Worm (Caenorhabditis elegans): ENCODE data around the gene gcy-3.

gcy-3 gene

ce11 chrII:9507181-9507580 is at the start of gene gcy-3:
Gene gcy-3 (minus strand): TSS chrII:9507281.
- no peak for TF ChIP-seq dao-5 (tag; optimal IDR thresholded peaks at IDR 0.05)
- TF ChIP-seq W03F9.2 (tag; optimal IDR thresholded peaks at IDR 0.05) = no peak
- TF ChIP-seq him-1 (tag; optimal IDR thresholded peaks at IDR 0.05) = no peak

DNA sequence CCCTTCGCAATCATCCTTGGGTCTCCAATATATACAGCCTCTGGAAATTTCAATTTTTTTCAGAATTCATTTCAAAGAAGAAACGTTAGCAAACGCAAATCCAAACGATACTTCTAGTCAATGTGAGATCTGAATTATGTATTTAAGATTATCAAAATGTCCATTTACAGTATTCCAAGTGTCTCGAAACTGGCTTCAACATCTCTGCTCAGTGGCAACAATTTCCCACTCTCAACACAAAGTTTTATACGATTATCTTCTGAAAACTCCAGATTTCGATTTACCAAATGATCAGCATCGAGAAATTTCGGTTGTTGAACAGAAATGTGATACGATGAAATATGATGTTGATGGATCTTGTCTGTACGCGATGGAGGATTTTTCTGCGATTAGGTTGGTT is 49.5 kb upstream of the gcy-3 start:
- TF ChIP-seq him-1 (tag; optimal IDR thresholded peaks at IDR 0.05) = no peak
- no peak for TF ChIP-seq dao-5 (tag; optimal IDR thresholded peaks at IDR 0.05)
- no peak for TF ChIP-seq W03F9.2 (tag; optimal IDR thresholded peaks at IDR 0.05)

- TF ChIP-seq him-1 (tag; optimal IDR thresholded peaks at IDR 0.05) (no peak), W03F9.2 (tag; optimal IDR thresholded peaks at IDR 0.05) (no peak), dao-5 (tag; optimal IDR thresholded peaks at IDR 0.05) (no peak)
Measured at ce11 chrII:9554925-9555553, 48.0 kb upstream of the gcy-3 start, which contains the start of gene F35H8.2. Gene F35H8.2 (plus strand): TSS chrII:9555503.

- no peak for TF ChIP-seq W03F9.2 (tag; optimal IDR thresholded peaks at IDR 0.05)
- no peak for TF ChIP-seq him-1 (tag; optimal IDR thresholded peaks at IDR 0.05)
- TF ChIP-seq dao-5 (tag; optimal IDR thresholded peaks at IDR 0.05) = no peak
Measured at ce11 chrII:9553179-9553578, 46.1 kb upstream of the gcy-3 start, which contains the start of gene F35H8.1. Gene F35H8.1 (minus strand): TSS chrII:9553279.

DNA sequence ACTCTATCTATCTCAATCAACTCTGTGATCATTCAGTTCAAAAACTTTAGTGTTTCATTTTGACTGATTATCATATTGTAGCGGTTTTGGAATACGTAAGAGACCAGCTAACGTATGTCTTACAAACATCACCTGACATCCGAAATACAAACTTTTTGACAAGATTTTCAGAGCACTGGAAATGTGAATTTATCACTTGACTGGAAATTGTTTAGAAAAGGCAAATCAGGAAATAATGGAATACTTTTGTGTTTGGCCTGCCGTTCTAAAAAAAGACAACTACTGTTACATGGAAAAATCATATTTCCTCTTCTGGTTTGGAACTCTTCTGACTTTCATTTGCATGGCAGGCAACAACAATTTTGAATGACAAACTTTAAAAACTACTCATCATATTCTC is 44.5 kb upstream of the gcy-3 start, which contains the start of gene F35H8.12:
TSS of gene F35H8.12 (plus strand) at position 301 of the 400 bp plus-strand sequence.
- no peak for TF ChIP-seq W03F9.2 (tag; optimal IDR thresholded peaks at IDR 0.05)
- TF ChIP-seq him-1 (tag; optimal IDR thresholded peaks at IDR 0.05) = no peak
- TF ChIP-seq dao-5 (tag; optimal IDR thresholded peaks at IDR 0.05) = no peak

DNA sequence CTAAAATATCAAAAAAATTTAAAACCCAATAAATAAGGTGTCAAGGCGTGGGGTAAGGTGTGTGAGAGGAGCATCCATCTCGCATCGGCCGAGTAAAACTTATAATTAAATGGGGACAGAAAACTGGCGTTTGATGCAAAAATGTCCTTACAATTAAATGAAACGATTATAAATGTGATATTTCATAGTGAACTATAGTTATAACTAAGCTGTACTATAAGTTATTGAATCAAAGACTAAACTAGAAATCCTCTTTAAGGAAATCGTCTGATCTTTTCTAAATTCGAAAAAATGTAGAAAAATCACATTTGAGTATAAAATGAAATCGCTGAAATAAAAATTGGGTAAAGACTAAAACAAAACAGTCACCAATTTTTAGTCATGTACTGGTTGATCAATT is 43.6 kb upstream of the gcy-3 start, which contains the start of gene sra-6:
TSS of gene sra-6 (minus strand) at position 101 of the 400 bp plus-strand sequence.
- TF ChIP-seq dao-5 (tag; optimal IDR thresholded peaks at IDR 0.05) = no peak
- TF ChIP-seq W03F9.2 (tag; optimal IDR thresholded peaks at IDR 0.05) = no peak
- no peak for TF ChIP-seq him-1 (tag; optimal IDR thresholded peaks at IDR 0.05)

- no peak for TF ChIP-seq him-1 (tag; optimal IDR thresholded peaks at IDR 0.05)
- TF ChIP-seq dao-5 (tag; optimal IDR thresholded peaks at IDR 0.05) = no peak
- no peak for TF ChIP-seq W03F9.2 (tag; optimal IDR thresholded peaks at IDR 0.05)
Measured at ce11 chrII:9544386-9544785, 37.3 kb upstream of the gcy-3 start, which contains the start of gene sra-7. Gene sra-7 (plus strand): TSS chrII:9544686.

- no peak for TF ChIP-seq W03F9.2 (tag; optimal IDR thresholded peaks at IDR 0.05)
- TF ChIP-seq dao-5 (tag; optimal IDR thresholded peaks at IDR 0.05) = no peak
- TF ChIP-seq him-1 (tag; optimal IDR thresholded peaks at IDR 0.05) = no peak
Measured at ce11 chrII:9542785-9543184, 35.7 kb upstream of the gcy-3 start, which contains the start of gene sra-4. Gene sra-4 (minus strand): TSS chrII:9542885.

DNA sequence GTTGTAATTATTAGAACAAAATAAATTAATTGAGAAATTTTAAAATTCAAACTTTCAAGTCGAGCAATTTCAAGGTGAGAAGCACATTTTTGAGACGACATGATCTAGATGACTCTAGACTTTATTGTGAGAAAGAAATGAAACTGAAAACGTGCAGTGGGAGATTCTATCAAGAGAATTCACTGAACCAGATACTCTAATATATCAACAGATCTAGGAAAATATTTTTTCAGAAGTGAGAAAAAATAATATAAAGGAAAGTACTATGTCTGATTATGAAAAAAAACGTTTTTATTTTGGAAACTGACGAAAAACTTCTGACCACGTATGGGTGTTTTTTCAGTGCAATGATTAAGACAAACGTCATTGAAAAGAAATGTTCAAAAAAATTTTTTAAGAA is 33.6 kb upstream of the gcy-3 start, which contains the start of gene sra-3:
TSS of gene sra-3 (minus strand) at position 101 of the 400 bp plus-strand sequence.
- TF ChIP-seq dao-5 (tag; optimal IDR thresholded peaks at IDR 0.05) (no peak), him-1 (tag; optimal IDR thresholded peaks at IDR 0.05) (no peak), W03F9.2 (tag; optimal IDR thresholded peaks at IDR 0.05) (no peak)

DNA sequence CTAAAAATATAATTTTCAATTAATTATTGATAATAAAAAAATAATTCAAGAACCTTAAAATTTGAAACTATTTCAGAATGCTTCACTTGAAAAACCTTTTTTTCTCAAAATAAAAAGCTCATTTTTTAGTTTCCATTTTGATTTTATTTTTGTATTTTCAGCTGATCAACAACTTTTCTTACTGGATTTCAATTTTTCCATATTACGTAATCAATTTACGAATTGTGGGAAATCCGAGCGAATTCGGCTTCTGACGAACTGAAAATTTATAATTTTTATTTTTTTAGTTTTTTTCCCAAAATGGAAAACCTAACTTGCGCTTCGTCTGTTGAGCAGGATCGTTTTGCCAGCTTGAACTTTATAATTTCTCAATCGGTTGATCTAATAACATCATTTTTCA is 30.3 kb upstream of the gcy-3 start, which contains the start of gene sra-8:
TSS of gene sra-8 (plus strand) at position 301 of the 400 bp plus-strand sequence.
- TF ChIP-seq W03F9.2 (tag; optimal IDR thresholded peaks at IDR 0.05) = no peak
- no peak for TF ChIP-seq him-1 (tag; optimal IDR thresholded peaks at IDR 0.05)
- TF ChIP-seq dao-5 (tag; optimal IDR thresholded peaks at IDR 0.05) = no peak

ce11 chrII:9532011-9532410 is 24.9 kb upstream of the gcy-3 start, which contains the start of gene sra-9:
Gene sra-9 (plus strand): TSS chrII:9532311.
- TF ChIP-seq him-1 (tag; optimal IDR thresholded peaks at IDR 0.05) = no peak
- no peak for TF ChIP-seq dao-5 (tag; optimal IDR thresholded peaks at IDR 0.05)
- TF ChIP-seq W03F9.2 (tag; optimal IDR thresholded peaks at IDR 0.05) = no peak

ce11 chrII:9528480-9528879 is 21.4 kb upstream of the gcy-3 start, which contains the start of gene sra-2:
Gene sra-2 (plus strand): TSS chrII:9528780.
- TF ChIP-seq W03F9.2 (tag; optimal IDR thresholded peaks at IDR 0.05) (no peak), him-1 (tag; optimal IDR thresholded peaks at IDR 0.05) (no peak), dao-5 (tag; optimal IDR thresholded peaks at IDR 0.05) (no peak)

DNA sequence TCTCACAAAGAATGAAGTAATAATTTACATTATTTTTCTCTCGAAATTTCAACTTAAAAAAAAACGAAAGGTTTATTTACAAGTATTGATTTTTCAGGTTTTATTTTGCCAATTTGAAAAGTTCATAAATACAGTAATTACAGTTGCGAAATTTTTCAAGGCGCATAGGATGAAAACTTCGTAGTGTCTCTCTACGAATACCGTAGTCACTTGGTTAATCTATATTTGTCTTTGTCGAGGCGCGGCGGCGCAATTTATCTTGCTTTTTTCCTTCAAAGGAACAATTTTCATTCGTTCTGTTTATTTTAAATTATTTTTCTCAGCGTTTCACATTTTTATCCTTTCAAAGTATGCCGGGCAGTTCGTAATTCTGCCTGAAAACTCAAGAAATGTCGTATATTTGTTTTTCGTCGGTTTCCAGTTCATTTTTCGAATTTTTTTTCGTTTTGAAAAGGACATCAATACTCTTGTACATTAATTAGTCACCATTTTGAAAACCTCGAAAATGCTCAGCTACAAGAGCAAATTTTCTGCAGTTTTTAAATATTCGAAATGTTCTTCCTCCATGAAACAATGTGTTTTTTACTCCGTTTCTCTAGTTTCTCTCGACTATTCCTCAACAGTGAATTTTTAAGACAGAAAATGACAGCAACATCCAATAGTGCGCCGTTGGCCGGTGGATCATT is 16.6 kb upstream of the gcy-3 start, which contains the start of gene mex-6:
TSS of gene mex-6 (plus strand) at position 636 of the 686 bp plus-strand sequence.
- no peak for TF ChIP-seq him-1 (tag; optimal IDR thresholded peaks at IDR 0.05)
- TF ChIP-seq W03F9.2 (tag; optimal IDR thresholded peaks at IDR 0.05) = no peak
- TF ChIP-seq dao-5 (tag; optimal IDR thresholded peaks at IDR 0.05) = no peak

DNA sequence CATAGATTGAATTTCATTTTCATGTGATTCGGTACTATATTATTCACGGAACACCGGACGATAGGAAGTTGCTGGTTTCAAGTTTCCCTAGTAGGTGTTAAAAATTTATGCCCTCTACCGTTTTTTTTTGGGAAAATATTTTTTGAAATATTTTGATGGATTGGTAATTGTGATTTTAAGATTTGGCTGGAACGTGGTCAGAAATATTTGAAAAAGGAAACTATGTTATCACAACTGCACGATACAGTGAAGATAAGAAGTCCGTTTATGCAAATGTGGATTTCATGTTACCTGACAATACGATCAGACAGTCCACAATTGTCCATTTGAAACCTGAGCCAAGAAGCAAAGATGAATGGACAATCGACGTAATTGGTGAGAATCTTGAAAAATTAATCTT is 15.9 kb upstream of the gcy-3 start, which contains the start of gene AH6.17:
TSS of gene AH6.17 (plus strand) at position 185 of the 400 bp plus-strand sequence.
- TF ChIP-seq dao-5 (tag; optimal IDR thresholded peaks at IDR 0.05) (no peak), W03F9.2 (tag; optimal IDR thresholded peaks at IDR 0.05) (no peak), him-1 (tag; optimal IDR thresholded peaks at IDR 0.05) (no peak)
